Worm (Caenorhabditis elegans) whole organism, L4/young adult: Measurements from ENCODE around the gene nhr-143.

Source experiments
- W03F9.2 ChIP-seq: fragments of 150-350 bp; optimal IDR thresholded peaks from 2 replicates; lab custom pipeline; 2014; ENCODE audit warnings: missing biosample characterization, missing genetic modification characterization
- dao-5 ChIP-seq: sonication (generic microtip); optimal IDR thresholded peaks from 2 replicates; lab custom pipeline; 2016; ENCODE audit warnings: missing genotype, missing genetic modification characterization, moderate library complexity, missing compliant biosample characterization
- him-1 ChIP-seq: sonication (generic microtip); optimal IDR thresholded peaks from 2 replicates; lab custom pipeline; 2016; ENCODE audit warnings: missing genotype, missing genetic modification reagents, missing genetic modification characterization, missing compliant biosample characterization

The nhr-143 gene

ce11 chrV:8944481-8944880 is 30.3 kb downstream of the nhr-143 start:
- TF ChIP-seq W03F9.2 (tag; lab: Kevin White, UChicago) (no peak), dao-5 (tag; lab: Kevin White, UChicago) (no peak), him-1 (tag; lab: Kevin White, UChicago) (no peak)

- TF ChIP-seq dao-5 (tag; lab: Kevin White, UChicago), result no peak
- no peak for TF ChIP-seq him-1 (tag; lab: Kevin White, UChicago)
- no peak for TF ChIP-seq W03F9.2 (tag; lab: Kevin White, UChicago)
These were observed 30.8 kb downstream of the nhr-143 start, which contains the start of gene T19A5.3 for ce11 chrV:8943963-8944362. TSS of gene T19A5.3 (minus strand) at chrV:8944063.

- TF ChIP-seq W03F9.2 (tag; lab: Kevin White, UChicago) (no peak), him-1 (tag; lab: Kevin White, UChicago) (no peak), dao-5 (tag; lab: Kevin White, UChicago) (no peak)
These were observed 32.2 kb downstream of the nhr-143 start for ce11 chrV:8942437-8942978.

- TF ChIP-seq him-1 (tag; lab: Kevin White, UChicago) (no peak), dao-5 (tag; lab: Kevin White, UChicago) (no peak), W03F9.2 (tag; lab: Kevin White, UChicago) (no peak)
These were observed 34.3 kb downstream of the nhr-143 start for ce11 chrV:8940419-8940818.

ce11 chrV:8939424-8940065 is 35.2 kb downstream of the nhr-143 start:
- TF ChIP-seq W03F9.2 (tag; lab: Kevin White, UChicago) (no peak), him-1 (tag; lab: Kevin White, UChicago) (no peak), dao-5 (tag; lab: Kevin White, UChicago) (no peak)

ce11 chrV:8938943-8939342 is 35.8 kb downstream of the nhr-143 start:
- no peak for TF ChIP-seq W03F9.2 (tag; lab: Kevin White, UChicago)
- no peak for TF ChIP-seq him-1 (tag; lab: Kevin White, UChicago)
- no peak for TF ChIP-seq dao-5 (tag; lab: Kevin White, UChicago)

- no peak for TF ChIP-seq him-1 (tag; lab: Kevin White, UChicago)
- no peak for TF ChIP-seq dao-5 (tag; lab: Kevin White, UChicago)
- no peak for TF ChIP-seq W03F9.2 (tag; lab: Kevin White, UChicago)
These were observed 36.3 kb downstream of the nhr-143 start for ce11 chrV:8938445-8938844.

- TF ChIP-seq W03F9.2 (tag; lab: Kevin White, UChicago) (no peak), him-1 (tag; lab: Kevin White, UChicago) (no peak), dao-5 (tag; lab: Kevin White, UChicago) (no peak)
These were observed 37.1 kb downstream of the nhr-143 start for ce11 chrV:8937476-8938249.

ce11 chrV:8936791-8937475 is 37.8 kb downstream of the nhr-143 start:
- TF ChIP-seq W03F9.2 (tag; lab: Kevin White, UChicago) (no peak), him-1 (tag; lab: Kevin White, UChicago) (no peak), dao-5 (tag; lab: Kevin White, UChicago) (no peak)

- peak; percentile 68 for TF ChIP-seq dao-5 (tag; lab: Kevin White, UChicago)
- TF ChIP-seq him-1 (tag; lab: Kevin White, UChicago), result no peak
- peak; percentile 54 for TF ChIP-seq W03F9.2 (tag; lab: Kevin White, UChicago)
These were observed 38.6 kb downstream of the nhr-143 start, which contains the start of gene unc-23 for ce11 chrV:8936184-8936589. TSS of gene unc-23 (plus strand) at chrV:8936359.

ce11 chrV:8935104-8935503 is 39.6 kb downstream of the nhr-143 start:
- TF ChIP-seq W03F9.2 (tag; lab: Kevin White, UChicago) (no peak), him-1 (tag; lab: Kevin White, UChicago) (no peak), dao-5 (tag; lab: Kevin White, UChicago) (no peak)

ce11 chrV:8934264-8934663 is 40.5 kb downstream of the nhr-143 start:
- TF ChIP-seq W03F9.2 (tag; lab: Kevin White, UChicago), result no peak
- TF ChIP-seq him-1 (tag; lab: Kevin White, UChicago), result no peak
- TF ChIP-seq dao-5 (tag; lab: Kevin White, UChicago), result no peak

- TF ChIP-seq dao-5 (tag; lab: Kevin White, UChicago) (no peak), him-1 (tag; lab: Kevin White, UChicago) (no peak), W03F9.2 (tag; lab: Kevin White, UChicago) (no peak)
These were observed 42.4 kb downstream of the nhr-143 start, which contains the start of gene H14N18.2 for ce11 chrV:8932318-8932717. TSS of gene H14N18.2 (plus strand) at chrV:8932618.
